Fruit fly (Drosophila melanogaster): ENCODE data around the gene Srg3.

Gene Srg3

dm6 chr3L:9467763-9468206 is 24.8 kb downstream of the Srg3 start (continued):
- peak; percentile 80; the same call in 2 of the 3 replicates for TF ChIP-seq CG6163 (GFP tag; IDR thresholded peaks at IDR 0.05)
- TF ChIP-seq CG9139 (GFP tag; optimal IDR thresholded peaks at IDR 0.05), result peak; percentile 58
- no peak for TF ChIP-seq CG8319 (GFP tag; optimal IDR thresholded peaks at IDR 0.05)
- TF ChIP-seq vri (GFP tag; optimal IDR thresholded peaks at IDR 0.05), result no peak
- TF ChIP-seq Ets21C (GFP tag; optimal IDR thresholded peaks at IDR 0.05), result no peak
- TF ChIP-seq OdsH (GFP tag; optimal IDR thresholded peaks at IDR 0.05), result no peak
- TF ChIP-seq Met (GFP tag; optimal IDR thresholded peaks at IDR 0.05), result no peak
- peak in 1 of 2 experiments; percentile 11 for TF ChIP-seq salr (GFP tag; optimal IDR thresholded peaks at IDR 0.05)
- TF ChIP-seq Gug (GFP tag; IDR thresholded peaks at IDR 0.05), result no peak
- TF ChIP-seq CG6276 (GFP tag; optimal IDR thresholded peaks at IDR 0.05), result peak; percentile 73
- TF ChIP-seq CG6808 (GFP tag; optimal IDR thresholded peaks at IDR 0.05), result peak; percentile 59
- TF ChIP-seq Hr39 (GFP tag; optimal IDR thresholded peaks at IDR 0.05), result no peak
- TF ChIP-seq Smox (GFP tag; optimal IDR thresholded peaks at IDR 0.05), result no peak
- no peak for TF ChIP-seq Eip75B (GFP tag; optimal IDR thresholded peaks at IDR 0.05)
- TF ChIP-seq spab (GFP tag; optimal IDR thresholded peaks at IDR 0.05), result peak; percentile 2

- TF ChIP-seq CG6276 (GFP tag; optimal IDR thresholded peaks at IDR 0.05) (no peak), pdm3 (GFP tag; optimal IDR thresholded peaks at IDR 0.05) (peak; percentile 28), CG16779 (tag; optimal IDR thresholded peaks at IDR 0.05) (no peak), Smox (GFP tag; optimal IDR thresholded peaks at IDR 0.05) (peak; percentile 32), Eip78C (GFP tag) (peak; percentile 66), fd85E (GFP tag; optimal IDR thresholded peaks at IDR 0.05) (no peak), dsx (GFP tag; optimal IDR thresholded peaks at IDR 0.05; ENCODE audit: poor library complexity, severe bottlenecking) (no peak), CG8632 (GFP tag; optimal IDR thresholded peaks at IDR 0.05) (no peak), salr (GFP tag; optimal IDR thresholded peaks at IDR 0.05) (peak in 1 of 2 experiments; percentile 45), CG8119 (GFP tag; IDR thresholded peaks at IDR 0.05) (no peak), CG6792 (GFP tag; optimal IDR thresholded peaks at IDR 0.05) (no peak), Sox15 (GFP tag; optimal IDR thresholded peaks at IDR 0.05) (no peak), ss (GFP tag; optimal IDR thresholded peaks at IDR 0.05) (no peak), fkh (GFP tag; optimal IDR thresholded peaks at IDR 0.05) (no peak), dac (GFP tag; optimal IDR thresholded peaks at IDR 0.05) (no peak), Lpt (GFP tag; optimal IDR thresholded peaks at IDR 0.05) (no peak), Eip93F (GFP tag; optimal IDR thresholded peaks at IDR 0.05) (no peak), CG10631 (GFP tag; optimal IDR thresholded peaks at IDR 0.05) (no peak), CG31627 (GFP tag; optimal IDR thresholded peaks at IDR 0.05) (peak; percentile 29), vri (GFP tag; optimal IDR thresholded peaks at IDR 0.05) (no peak), CG10669 (GFP tag; optimal IDR thresholded peaks at IDR 0.05) (no peak), CG6808 (GFP tag; optimal IDR thresholded peaks at IDR 0.05) (no peak), Gug (GFP tag; IDR thresholded peaks at IDR 0.05) (no peak), Hr38 (GFP tag; optimal IDR thresholded peaks at IDR 0.05) (no peak), Hr39 (GFP tag; optimal IDR thresholded peaks at IDR 0.05) (peak; percentile 19), CG32006 (GFP tag; optimal IDR thresholded peaks at IDR 0.05) (peak; percentile 62), Sox14 (GFP tag; optimal IDR thresholded peaks at IDR 0.05) (peak; percentile 20), svp (GFP tag) (peak; percentile 67), Ets21C (GFP tag; optimal IDR thresholded peaks at IDR 0.05) (no peak), CG6163 (GFP tag; IDR thresholded peaks at IDR 0.05) (no peak), CG11294 (GFP tag; IDR thresholded peaks at IDR 0.05) (no peak), CG3919 (GFP tag; optimal IDR thresholded peaks at IDR 0.05) (no peak), cyc (GFP tag; optimal IDR thresholded peaks at IDR 0.05) (peak; percentile 3), CG3032 (tag; optimal IDR thresholded peaks at IDR 0.05) (no peak), Ets96B (tag; optimal IDR thresholded peaks at IDR 0.05) (no peak), Eip75B (GFP tag; optimal IDR thresholded peaks at IDR 0.05) (no peak), net (GFP tag; optimal IDR thresholded peaks at IDR 0.05) (peak; percentile 8), Sox102F (GFP tag; optimal IDR thresholded peaks at IDR 0.05) (no peak), topi (GFP tag; optimal IDR thresholded peaks at IDR 0.05) (peak; percentile 23), CG7368 (GFP tag; optimal IDR thresholded peaks at IDR 0.05) (no peak), esn (GFP tag; optimal IDR thresholded peaks at IDR 0.05) (no peak), CG1621 (tag; optimal IDR thresholded peaks at IDR 0.05) (no peak), achi (GFP tag; optimal IDR thresholded peaks at IDR 0.05) (no peak)
These were observed 25.3 kb downstream of the Srg3 start for dm6 chr3L:9468261-9468890.

Data from whole organism, prepupa.